Fruit fly (Drosophila melanogaster) whole organism, embryonic: ENCODE measurements around the gene CG15927.
A peak's percentile ranks its signal among the peaks of the same experiment; 100 is the strongest.

Experiments used
- Aef1 ChIP-seq: fragments of 200-800 bp; sonication (Bioruptor generic); IDR thresholded peaks from 3 replicates; pipeline ENCODE4 v1.3.6; 2022; ENCODE audit warnings: missing biosample characterization, missing genetic modification characterization
- Bdp1 ChIP-seq: fragments of 200-800 bp; sonication (Bioruptor generic); optimal IDR thresholded peaks from 3 replicates; lab custom pipeline; 2016; ENCODE audit warnings: missing biosample characterization, missing genetic modification characterization
- CG10147 ChIP-seq: fragments of 200-800 bp; sonication (Bioruptor generic); optimal IDR thresholded peaks from 2 replicates; lab custom pipeline; 2019; ENCODE audit warnings: missing biosample characterization, mild to moderate bottlenecking, missing genetic modification characterization, moderate library complexity
- CG12299 ChIP-seq: fragments of 200-800 bp; sonication (Bioruptor generic); optimal IDR thresholded peaks from 2 replicates; lab custom pipeline; 2018; ENCODE audit warnings: missing biosample characterization, mild to moderate bottlenecking, missing genetic modification characterization
- CG13424 ChIP-seq: fragments of 200-800 bp; sonication (Bioruptor generic); optimal IDR thresholded peaks from 2 replicates; lab custom pipeline; 2019; ENCODE audit warnings: missing biosample characterization, mild to moderate bottlenecking, missing genetic modification characterization, moderate library complexity
- CG15479 ChIP-seq: fragments of 200-800 bp; sonication (Bioruptor generic); optimal IDR thresholded peaks from 3 replicates; lab custom pipeline; 2019; ENCODE audit warnings: missing biosample characterization, mild to moderate bottlenecking, missing genetic modification characterization, moderate library complexity
- CG1647 ChIP-seq: fragments of 200-800 bp; sonication (Bioruptor generic); optimal IDR thresholded peaks from 3 replicates; lab custom pipeline; 2016; ENCODE audit warnings: missing biosample characterization, missing genetic modification characterization
- CG17802 ChIP-seq: fragments of 200-800 bp; sonication (Bioruptor generic); optimal IDR thresholded peaks from 2 replicates; lab custom pipeline; 2018; ENCODE audit warnings: missing biosample characterization, mild to moderate bottlenecking, missing genetic modification characterization, moderate library complexity
- CG18262 ChIP-seq: fragments of 200-800 bp; optimal IDR thresholded peaks from 3 replicates; lab custom pipeline; 2019; ENCODE audit warnings: missing biosample characterization, mild to moderate bottlenecking, missing genetic modification characterization, moderate library complexity
- CG2116 ChIP-seq: fragments of 200-800 bp; sonication (Bioruptor generic); optimal IDR thresholded peaks from 3 replicates; lab custom pipeline; 2018; ENCODE audit warnings: missing biosample characterization, mild to moderate bottlenecking, missing genetic modification characterization
- CG2202 ChIP-seq: fragments of 200-800 bp; sonication (Bioruptor generic); optimal IDR thresholded peaks from 2 replicates; lab custom pipeline; 2018; ENCODE audit warnings: missing biosample characterization, mild to moderate bottlenecking, missing genetic modification characterization
- CG2875 ChIP-seq: fragments of 200-800 bp; sonication (Bioruptor generic); optimal IDR thresholded peaks from 2 replicates; lab custom pipeline; 2017; ENCODE audit warnings: missing biosample characterization, mild to moderate bottlenecking, missing genetic modification characterization, missing genetic modification reagents
- CG32767 ChIP-seq: fragments of 200-800 bp; sonication (Bioruptor generic); IDR thresholded peaks from 2 replicates; pipeline ENCODE4 v1.3.6; 2022; ENCODE audit warnings: missing biosample characterization, missing genetic modification characterization
- CG3847 ChIP-seq: fragments of 200-800 bp; sonication (Bioruptor generic); IDR thresholded peaks from 2 replicates; pipeline ENCODE4 v1.3.6; 2022; ENCODE audit warnings: missing biosample characterization, missing genetic modification characterization
- CG8281 ChIP-seq: fragments of 200-800 bp; sonication (Bioruptor generic); optimal IDR thresholded peaks from 2 replicates; lab custom pipeline; 2018; ENCODE audit warnings: missing biosample characterization, mild to moderate bottlenecking, missing genetic modification characterization, moderate library complexity
- CG8478 ChIP-seq: fragments of >200 bp; optimal IDR thresholded peaks from 2 replicates; lab custom pipeline; 2018
- CG9797 ChIP-seq: fragments of 200-800 bp; sonication (Bioruptor generic); optimal IDR thresholded peaks from 3 replicates; lab custom pipeline; 2018; ENCODE audit warnings: missing biosample characterization, mild to moderate bottlenecking, missing genetic modification characterization
- CTCF ChIP-seq: fragments of 200-800 bp; sonication (Bioruptor generic); optimal IDR thresholded peaks from 2 replicates; lab custom pipeline; 2017; ENCODE audit warnings: missing biosample characterization, mild to moderate bottlenecking, missing genetic modification characterization, moderate library complexity
- Dek ChIP-seq: fragments of 200-800 bp; sonication (Bioruptor generic); optimal IDR thresholded peaks from 3 replicates; lab custom pipeline; 2019; ENCODE audit warnings: missing biosample characterization, mild to moderate bottlenecking, missing genetic modification characterization, moderate library complexity
- Fer2 ChIP-seq: fragments of 200-800 bp; sonication (Bioruptor generic); optimal IDR thresholded peaks from 2 replicates; lab custom pipeline; 2018; ENCODE audit warnings: missing biosample characterization, mild to moderate bottlenecking, missing genetic modification characterization, moderate library complexity
- Gug ChIP-seq: fragments of 200-800 bp; sonication (Bioruptor generic); IDR thresholded peaks from 4 replicates; pipeline ENCODE4 v1.3.6; 2022; ENCODE audit warnings: missing biosample characterization, missing genetic modification characterization
- Hr3 ChIP-seq: fragments of 200-800 bp; sonication (Bioruptor generic); optimal IDR thresholded peaks from 3 replicates; lab custom pipeline; 2016; ENCODE audit warnings: missing biosample characterization, missing genetic modification characterization
- Hr39 ChIP-seq: fragments of >200 bp; optimal IDR thresholded peaks from 2 replicates; lab custom pipeline; 2017
- Jarid2 ChIP-seq: fragments of 200-800 bp; sonication (Bioruptor generic); optimal IDR thresholded peaks from 3 replicates; lab custom pipeline; 2017; ENCODE audit warnings: mild to moderate bottlenecking, missing biosample characterization, missing genetic modification reagents, missing genetic modification characterization
- Max ChIP-seq: fragments of 200-800 bp; sonication (Bioruptor generic); optimal IDR thresholded peaks from 2 replicates; lab custom pipeline; 2016; ENCODE audit warnings: missing biosample characterization, mild to moderate bottlenecking, missing genetic modification characterization
- Med ChIP-seq: fragments of 200-800 bp; sonication (Bioruptor generic); peaks from one replicate; lab custom pipeline; 2016; ENCODE audit warnings: missing biosample characterization, missing genetic modification characterization, mild to moderate bottlenecking, inconsistent platforms, moderate library complexity
- Mes4 ChIP-seq: fragments of 200-800 bp; sonication (Bioruptor generic); optimal IDR thresholded peaks from 2 replicates; lab custom pipeline; 2016; ENCODE audit warnings: missing biosample characterization, missing genetic modification characterization
- Optix ChIP-seq: fragments of 200-800 bp; sonication (Bioruptor generic); IDR thresholded peaks from 3 replicates; pipeline ENCODE4 v1.3.6; 2022; ENCODE audit warnings: missing biosample characterization, missing genetic modification characterization
- TFAM ChIP-seq: fragments of 200-800 bp; sonication (Bioruptor generic); optimal IDR thresholded peaks from 2 replicates; lab custom pipeline; 2017; ENCODE audit warnings: missing biosample characterization, missing genetic modification characterization, inconsistent platforms
- ara ChIP-seq: fragments of 200-800 bp; sonication (Bioruptor generic); IDR thresholded peaks from 2 replicates; pipeline ENCODE4 v1.3.6; 2022; ENCODE audit warnings: missing biosample characterization, missing genetic modification characterization
- ato ChIP-seq: fragments of 200-800 bp; sonication (Bioruptor generic); IDR thresholded peaks from 2 replicates; pipeline ENCODE4 v1.3.6; 2022; ENCODE audit warnings: missing biosample characterization, missing genetic modification characterization; ENCODE audit not compliant: partially characterized antibody
- bbx ChIP-seq: fragments of 200-800 bp; sonication (Bioruptor generic); IDR thresholded peaks from 2 replicates; pipeline ENCODE4 v1.3.6; 2022; ENCODE audit warnings: missing biosample characterization, missing genetic modification characterization; ENCODE audit not compliant: partially characterized antibody
- bsh ChIP-seq, 2 experiments: fragments of 200-800 bp; sonication (Bioruptor generic); optimal IDR thresholded peaks; 2 replicates each; lab custom pipeline; 2017 to 2018; ENCODE audit warnings: mild to moderate bottlenecking in 2 of 2, missing biosample characterization in 2 of 2, missing genetic modification characterization in 2 of 2, moderate library complexity in 1 of 2
- btn ChIP-seq: fragments of 200-800 bp; sonication (Bioruptor generic); optimal IDR thresholded peaks from 2 replicates; lab custom pipeline; 2016; ENCODE audit warnings: missing biosample characterization, missing genetic modification characterization
- cato ChIP-seq: fragments of 200-800 bp; sonication (Bioruptor generic); optimal IDR thresholded peaks from 2 replicates; lab custom pipeline; 2016; ENCODE audit warnings: missing biosample characterization, missing genetic modification characterization, borderline replicate concordance
- ci ChIP-seq: fragments of 200-800 bp; sonication (Bioruptor generic); IDR thresholded peaks from 3 replicates; pipeline ENCODE4 v1.3.6; 2022; ENCODE audit warnings: missing biosample characterization, missing genetic modification characterization
- dm ChIP-seq: fragments of 200-800 bp; sonication (Bioruptor generic); optimal IDR thresholded peaks from 3 replicates; lab custom pipeline; 2016; ENCODE audit warnings: missing biosample characterization, missing genetic modification characterization
- fd102C ChIP-seq: fragments of 200-800 bp; sonication (Bioruptor generic); optimal IDR thresholded peaks from 2 replicates; lab custom pipeline; 2018; ENCODE audit warnings: missing biosample characterization, mild to moderate bottlenecking, missing genetic modification characterization, moderate library complexity
- fd3F ChIP-seq: fragments of 200-800 bp; sonication (Bioruptor generic); optimal IDR thresholded peaks from 2 replicates; lab custom pipeline; 2018; ENCODE audit warnings: missing biosample characterization, mild to moderate bottlenecking, missing genetic modification characterization, moderate library complexity
- ftz-f1 ChIP-seq: fragments of 200-800 bp; sonication (Bioruptor generic); optimal IDR thresholded peaks from 2 replicates; lab custom pipeline; 2016; ENCODE audit warnings: missing biosample characterization, missing genetic modification characterization
- gem ChIP-seq: fragments of 200-800 bp; sonication (Bioruptor generic); optimal IDR thresholded peaks from 2 replicates; lab custom pipeline; 2019; ENCODE audit warnings: missing biosample characterization, mild to moderate bottlenecking, missing genetic modification characterization, moderate library complexity
- gsb-n ChIP-seq: fragments of 200-800 bp; sonication (Bioruptor generic); optimal IDR thresholded peaks from 3 replicates; lab custom pipeline; 2018; ENCODE audit warnings: missing biosample characterization, mild to moderate bottlenecking, missing genetic modification characterization
- mld ChIP-seq: fragments of 200-800 bp; sonication (Bioruptor generic); IDR thresholded peaks from 3 replicates; pipeline ENCODE4 v1.3.6; 2022; ENCODE audit warnings: missing biosample characterization, missing genetic modification characterization; ENCODE audit not compliant: partially characterized antibody
- nerfin-2 ChIP-seq: fragments of 200-800 bp; sonication (Bioruptor generic); IDR thresholded peaks from 2 replicates; pipeline ENCODE4 v1.3.6; 2022; ENCODE audit warnings: missing biosample characterization, missing genetic modification characterization; ENCODE audit not compliant: partially characterized antibody
- onecut ChIP-seq: fragments of 200-800 bp; sonication (Bioruptor generic); IDR thresholded peaks from 2 replicates; pipeline ENCODE4 v1.3.6; 2022; ENCODE audit warnings: missing biosample characterization, missing genetic modification characterization
- ro ChIP-seq: fragments of 200-800 bp; sonication (Bioruptor generic); IDR thresholded peaks from 2 replicates; pipeline ENCODE4 v1.3.6; 2022; ENCODE audit warnings: missing biosample characterization, missing genetic modification characterization
- sug ChIP-seq: fragments of 200-800 bp; optimal IDR thresholded peaks from 2 replicates; lab custom pipeline; 2019; ENCODE audit warnings: missing biosample characterization, mild to moderate bottlenecking, missing genetic modification characterization, moderate library complexity
- tap ChIP-seq: fragments of 200-800 bp; optimal IDR thresholded peaks from 3 replicates; lab custom pipeline; 2019; ENCODE audit warnings: missing biosample characterization, mild to moderate bottlenecking, missing genetic modification characterization, moderate library complexity
- tna ChIP-seq: fragments of 200-800 bp; sonication (Bioruptor generic); IDR thresholded peaks from 2 replicates; pipeline ENCODE4 v1.3.6; 2022; ENCODE audit warnings: missing biosample characterization, missing genetic modification characterization; ENCODE audit not compliant: partially characterized antibody
- ttk ChIP-seq: fragments of 200-800 bp; sonication (Bioruptor generic); IDR thresholded peaks from 2 replicates; pipeline ENCODE4 v2.1.2; 2022; ENCODE audit warnings: missing biosample characterization, missing genetic modification characterization
- unpg ChIP-seq: fragments of 200-800 bp; sonication (Bioruptor generic); optimal IDR thresholded peaks from 3 replicates; lab custom pipeline; 2018; ENCODE audit warnings: missing biosample characterization, mild to moderate bottlenecking, missing genetic modification characterization, moderate library complexity

CG15927 gene

dm6 chrX:12473953-12474468 is 19.5 kb downstream of the CG15927 start (continued):
- TF ChIP-seq ci (GFP tag; lab: Robert Waterston, UW) (peak; percentile 51; the same call in 1 of the 3 replicates), Hr39 (lab: Kevin White, UChicago) (no peak), Mes4 (no peak), gsb-n (peak; percentile 53), fd3F (GFP tag; lab: Kevin White, UChicago) (peak; percentile 76), Med (GFP tag; lab: Kevin White, UChicago) (peak; percentile 81), Fer2 (peak; percentile 63), unpg (GFP tag; lab: Kevin White, UChicago) (peak; percentile 84), CG18262 (tag; lab: Kevin White, UChicago) (peak; percentile 85), tna (GFP tag; lab: Robert Waterston, UW) (no peak), CG13424 (peak; percentile 91), CTCF (no peak), CG1647 (no peak), ro (GFP tag; lab: Robert Waterston, UW) (no peak), Dek (tag; lab: Kevin White, UChicago) (peak; percentile 82), CG32767 (GFP tag; lab: Robert Waterston, UW) (peak; percentile 18; the same call in 1 of the 2 replicates), CG3847 (GFP tag; lab: Robert Waterston, UW) (peak; percentile 80), onecut (GFP tag; lab: Robert Waterston, UW) (0 out of 2 replicates have a peak, but pooled peaks have one; percentile 30), CG9797 (GFP tag; lab: Kevin White, UChicago) (no peak), ara (peak; percentile 63; the same call in 1 of the 2 replicates), CG15479 (no peak), Gug (GFP tag; lab: Robert Waterston, UW) (peak; percentile 55; the same call in 2 of the 4 replicates), sug (peak; percentile 83), Bdp1 (GFP tag; lab: Kevin White, UChicago) (no peak), CG12299 (tag; lab: Kevin White, UChicago) (peak; percentile 73), Optix (GFP tag; lab: Robert Waterston, UW) (no peak), bbx (GFP tag; lab: Robert Waterston, UW) (no peak), btn (GFP tag; lab: Kevin White, UChicago) (no peak), TFAM (GFP tag; lab: Kevin White, UChicago) (no peak), ftz-f1 (no peak), CG2202 (tag; lab: Kevin White, UChicago) (no peak), Jarid2 (peak; percentile 43), Aef1 (GFP tag; lab: Robert Waterston, UW) (peak; percentile 72), gem (tag; lab: Kevin White, UChicago) (peak; percentile 92), dm (GFP tag; lab: Kevin White, UChicago) (no peak), CG8281 (tag; lab: Kevin White, UChicago) (peak; percentile 81), Hr3 (GFP tag; lab: Kevin White, UChicago) (peak; percentile 62), bsh (GFP tag; optimal IDR thresholded peaks at IDR 0.05; lab: Kevin White, UChicago) (peak in 1 of 2 experiments; percentile 80), CG10147 (GFP tag; lab: Kevin White, UChicago) (peak; percentile 80), CG2116 (peak; percentile 50), nerfin-2 (GFP tag; lab: Robert Waterston, UW) (no peak), cato (GFP tag; lab: Kevin White, UChicago) (peak; percentile 33), CG17802 (tag; lab: Kevin White, UChicago) (no peak), ttk (GFP tag; lab: Robert Waterston, UW) (peak; percentile 53), ato (GFP tag; lab: Robert Waterston, UW) (no peak), mld (GFP tag; lab: Robert Waterston, UW) (no peak), CG8478 (lab: Kevin White, UChicago) (no peak), CG2875 (peak; percentile 50), fd102C (GFP tag; lab: Kevin White, UChicago) (no peak), Max (GFP tag; lab: Kevin White, UChicago) (peak; percentile 65), tap (tag; lab: Kevin White, UChicago) (peak; percentile 82)
